Fruit fly (Drosophila melanogaster): ENCODE measurements around the gene Tektin-C.
A peak's percentile ranks its signal among the peaks of the same experiment; 100 is the strongest.

Tektin-C gene

dm6 chr3L:5751740-5752579 lies 44.4 kb downstream of the Tektin-C start, which contains the start of gene DnaJ-1 (continued):
- TF ChIP-seq CG13296 (GFP tag; optimal IDR thresholded peaks at IDR 0.05) (peak; percentile 50), bab2 (GFP tag; optimal IDR thresholded peaks at IDR 0.05) (peak; percentile 3), sna (GFP tag; IDR thresholded peaks at IDR 0.05; ENCODE audit: partially characterized antibody) (peak; percentile 97), knrl (GFP tag; IDR thresholded peaks at IDR 0.05; ENCODE audit: partially characterized antibody) (peak; percentile 99), Mes4 (GFP tag; optimal IDR thresholded peaks at IDR 0.05) (peak; percentile 22), CG14860 (GFP tag; IDR thresholded peaks at IDR 0.05; ENCODE audit: partially characterized antibody) (peak; percentile 99), nerfin-1 (tag; optimal IDR thresholded peaks at IDR 0.05) (peak; percentile 36), Pdp1 (GFP tag; optimal IDR thresholded peaks at IDR 0.05) (peak in 1 of 2 experiments; percentile 59), HmgD (GFP tag; optimal IDR thresholded peaks at IDR 0.05) (no peak), CG7839 (tag; optimal IDR thresholded peaks at IDR 0.05) (peak; percentile 48), ewg (GFP tag; optimal IDR thresholded peaks at IDR 0.05) (peak; percentile 43), D19A (tag; optimal IDR thresholded peaks at IDR 0.05) (no peak), inv (GFP tag; IDR thresholded peaks at IDR 0.05; ENCODE audit: partially characterized antibody) (peak; percentile 98), CkIIα-i1 (GFP tag; IDR thresholded peaks at IDR 0.05) (no peak), CoRest (tag; optimal IDR thresholded peaks at IDR 0.05) (peak; percentile 6), toy (GFP tag; IDR thresholded peaks at IDR 0.05) (no peak), CG6854 (GFP tag; optimal IDR thresholded peaks at IDR 0.05) (peak; percentile 52), pfk (GFP tag; optimal IDR thresholded peaks at IDR 0.05) (peak; percentile 67), amos (GFP tag; IDR thresholded peaks at IDR 0.05; ENCODE audit: partially characterized antibody) (peak; percentile 98), stwl (tag; optimal IDR thresholded peaks at IDR 0.05) (peak; percentile 67), Dip3 (GFP tag; optimal IDR thresholded peaks at IDR 0.05) (peak; percentile 23), unpg (GFP tag; optimal IDR thresholded peaks at IDR 0.05) (peak; percentile 37), dm (GFP tag; optimal IDR thresholded peaks at IDR 0.05) (peak; percentile 45), tio (GFP tag; optimal IDR thresholded peaks at IDR 0.05) (no peak), HLHmδ (GFP tag; optimal IDR thresholded peaks at IDR 0.05) (peak; percentile 20), pum (GFP tag; optimal IDR thresholded peaks at IDR 0.05) (no peak), Chrac-16 (GFP tag; optimal IDR thresholded peaks at IDR 0.05) (no peak), CG14710 (tag; optimal IDR thresholded peaks at IDR 0.05) (peak; percentile 73), Dll (GFP tag; IDR thresholded peaks at IDR 0.05; ENCODE audit: partially characterized antibody) (peak; percentile 98), CG10147 (GFP tag; optimal IDR thresholded peaks at IDR 0.05) (peak; percentile 34), pros (GFP tag; optimal IDR thresholded peaks at IDR 0.05) (peak; percentile 0), Ets65A (GFP tag) (peak; percentile 96), HmgZ (tag; optimal IDR thresholded peaks at IDR 0.05) (peak; percentile 60), ken (GFP tag; IDR thresholded peaks at IDR 0.05) (no peak; the same call in 2 of the 3 replicates), gfzf (GFP tag; optimal IDR thresholded peaks at IDR 0.05) (peak; percentile 53), Ets97D (GFP tag; optimal IDR thresholded peaks at IDR 0.05) (peak; percentile 85), CG1603 (tag; optimal IDR thresholded peaks at IDR 0.05) (peak; percentile 43), Ada2b (GFP tag; IDR thresholded peaks at IDR 0.05) (no peak), fu2 (GFP tag; optimal IDR thresholded peaks at IDR 0.05) (peak; percentile 30), CG14050 (GFP tag; IDR thresholded peaks at IDR 0.05) (no peak), sim (GFP tag; IDR thresholded peaks at IDR 0.05) (no peak), bbx (GFP tag; IDR thresholded peaks at IDR 0.05; ENCODE audit: partially characterized antibody) (peak; percentile 96), CG12769 (tag; optimal IDR thresholded peaks at IDR 0.05) (peak; percentile 84), Eip74EF (GFP tag; optimal IDR thresholded peaks at IDR 0.05) (peak in 1 of 2 experiments; percentile 45), CG18619 (GFP tag; optimal IDR thresholded peaks at IDR 0.05) (peak; percentile 7), zen2 (GFP tag; IDR thresholded peaks at IDR 0.05; ENCODE audit: partially characterized antibody) (peak; percentile 97), CG15514 (GFP tag; optimal IDR thresholded peaks at IDR 0.05) (peak; percentile 43)

All from whole organism, embryonic.